Fruit fly (Drosophila melanogaster): ENCODE measurements around the gene rk.

Gene rk

dm6 chr2L:14010410-14010809 lies 9.4 kb upstream of the rk start:
- TF ChIP-seq ttk (optimal IDR thresholded peaks at IDR 0.05) (no peak), Sin3A (optimal IDR thresholded peaks at IDR 0.05) (no peak), h (optimal IDR thresholded peaks at IDR 0.05) (no peak), insv (optimal IDR thresholded peaks at IDR 0.05) (no peak), psq (optimal IDR thresholded peaks at IDR 0.05) (no peak), Myc (optimal IDR thresholded peaks at IDR 0.05) (no peak)

dm6 chr2L:14007801-14008200 lies 6.8 kb upstream of the rk start, which contains the start of gene CG42692:
TSS of gene CG42692 (plus strand) at chr2L:14008101.
- TF ChIP-seq Myc (optimal IDR thresholded peaks at IDR 0.05), result no peak
- no peak for TF ChIP-seq Sin3A (optimal IDR thresholded peaks at IDR 0.05)
- TF ChIP-seq insv (optimal IDR thresholded peaks at IDR 0.05), result no peak
- TF ChIP-seq psq (optimal IDR thresholded peaks at IDR 0.05), result no peak
- TF ChIP-seq h (optimal IDR thresholded peaks at IDR 0.05), result no peak
- no peak for TF ChIP-seq ttk (optimal IDR thresholded peaks at IDR 0.05)

- TF ChIP-seq Sin3A (optimal IDR thresholded peaks at IDR 0.05) (no peak), insv (optimal IDR thresholded peaks at IDR 0.05) (no peak), ttk (optimal IDR thresholded peaks at IDR 0.05) (no peak), Myc (optimal IDR thresholded peaks at IDR 0.05) (no peak), h (optimal IDR thresholded peaks at IDR 0.05) (no peak), psq (optimal IDR thresholded peaks at IDR 0.05) (no peak)
Measured at dm6 chr2L:14001887-14002286, 839 bp upstream of the rk start.

- TF ChIP-seq ttk (optimal IDR thresholded peaks at IDR 0.05) (no peak), insv (optimal IDR thresholded peaks at IDR 0.05) (no peak), h (optimal IDR thresholded peaks at IDR 0.05) (no peak), Sin3A (optimal IDR thresholded peaks at IDR 0.05) (no peak), Myc (optimal IDR thresholded peaks at IDR 0.05) (no peak), psq (optimal IDR thresholded peaks at IDR 0.05) (no peak)
Measured at dm6 chr2L:13998952-13999351, 2.1 kb downstream of the rk start.

- no peak for TF ChIP-seq insv (optimal IDR thresholded peaks at IDR 0.05)
- no peak for TF ChIP-seq psq (optimal IDR thresholded peaks at IDR 0.05)
- TF ChIP-seq Myc (optimal IDR thresholded peaks at IDR 0.05), result no peak
- TF ChIP-seq Sin3A (optimal IDR thresholded peaks at IDR 0.05), result no peak
- TF ChIP-seq ttk (optimal IDR thresholded peaks at IDR 0.05), result no peak
- TF ChIP-seq h (optimal IDR thresholded peaks at IDR 0.05), result no peak
Measured at dm6 chr2L:13979826-13980225, 21.2 kb downstream of the rk start, which contains the start of gene NimC2. TSS of gene NimC2 (plus strand) at chr2L:13980126.

dm6 chr2L:13977073-13977472 lies 24.0 kb downstream of the rk start, which contains the start of gene Cyp28a5:
TSS of gene Cyp28a5 (plus strand) at chr2L:13977302.
- no peak for TF ChIP-seq Sin3A (optimal IDR thresholded peaks at IDR 0.05)
- no peak for TF ChIP-seq ttk (optimal IDR thresholded peaks at IDR 0.05)
- no peak for TF ChIP-seq insv (optimal IDR thresholded peaks at IDR 0.05)

- TF ChIP-seq Sin3A (optimal IDR thresholded peaks at IDR 0.05), result no peak
- no peak for TF ChIP-seq ttk (optimal IDR thresholded peaks at IDR 0.05)
- TF ChIP-seq psq (optimal IDR thresholded peaks at IDR 0.05), result no peak
- no peak for TF ChIP-seq insv (optimal IDR thresholded peaks at IDR 0.05)
- no peak for TF ChIP-seq h (optimal IDR thresholded peaks at IDR 0.05)
- TF ChIP-seq Myc (optimal IDR thresholded peaks at IDR 0.05), result no peak
Measured at dm6 chr2L:13976669-13977068, 24.4 kb downstream of the rk start, which contains the start of gene NimC1. TSS of gene NimC1 (minus strand) at chr2L:13976769.

dm6 chr2L:13972847-13973246 lies 28.2 kb downstream of the rk start, which contains the start of gene He:
TSS of gene He (minus strand) at chr2L:13972947.
- TF ChIP-seq psq (optimal IDR thresholded peaks at IDR 0.05) (no peak), Myc (optimal IDR thresholded peaks at IDR 0.05) (no peak), insv (optimal IDR thresholded peaks at IDR 0.05) (no peak), h (optimal IDR thresholded peaks at IDR 0.05) (no peak), ttk (optimal IDR thresholded peaks at IDR 0.05) (no peak), Sin3A (optimal IDR thresholded peaks at IDR 0.05) (no peak)

- TF ChIP-seq h (optimal IDR thresholded peaks at IDR 0.05) (no peak), psq (optimal IDR thresholded peaks at IDR 0.05) (no peak), ttk (optimal IDR thresholded peaks at IDR 0.05) (no peak), Myc (optimal IDR thresholded peaks at IDR 0.05) (no peak), Sin3A (optimal IDR thresholded peaks at IDR 0.05) (no peak)
Measured at dm6 chr2L:13969876-13970275, 31.2 kb downstream of the rk start, which contains the start of the genes NimB4 and NimB5. TSS of gene NimB4 (minus strand) at chr2L:13969976. TSS of gene NimB5 (plus strand) at chr2L:13970177.

dm6 chr2L:13967846-13968350 lies 33.1 kb downstream of the rk start, which contains the start of gene NimB3:
TSS of gene NimB3 (minus strand) at chr2L:13967985.
- TF ChIP-seq Myc (optimal IDR thresholded peaks at IDR 0.05), result no peak
- no peak for TF ChIP-seq Sin3A (optimal IDR thresholded peaks at IDR 0.05)

dm6 chr2L:13966732-13967316 lies 34.2 kb downstream of the rk start, which contains the start of gene NimB2:
TSS of gene NimB2 (minus strand) at chr2L:13967018.
- TF ChIP-seq h (optimal IDR thresholded peaks at IDR 0.05) (no peak), Sin3A (optimal IDR thresholded peaks at IDR 0.05) (no peak), psq (optimal IDR thresholded peaks at IDR 0.05) (no peak)

- TF ChIP-seq insv (optimal IDR thresholded peaks at IDR 0.05) (no peak), h (optimal IDR thresholded peaks at IDR 0.05) (no peak), Myc (optimal IDR thresholded peaks at IDR 0.05) (no peak)
Measured at dm6 chr2L:13963467-13964122, 37.5 kb downstream of the rk start, which contains the start of gene NimB1. TSS of gene NimB1 (plus strand) at chr2L:13963507.
